Fruit fly (Drosophila melanogaster) whole organism, adult: Measurements from ENCODE around the gene Unc-76.

Source experiments
- CG11617 ChIP-seq: fragments of 200-800 bp; sonication (Bioruptor generic); optimal IDR thresholded peaks from 2 replicates; lab custom pipeline; 2017; ENCODE audit warnings: mild to moderate bottlenecking, missing biosample characterization, missing genetic modification reagents, missing genetic modification characterization
- CG12768 ChIP-seq: fragments of 200-800 bp; sonication (Bioruptor generic); optimal IDR thresholded peaks from 2 replicates; lab custom pipeline; 2017; ENCODE audit warnings: missing biosample characterization, missing genetic modification characterization, mild to moderate bottlenecking, moderate library complexity, missing genetic modification reagents
- CG14711 ChIP-seq: fragments of 200-800 bp; sonication (Bioruptor generic); optimal IDR thresholded peaks from 2 replicates; lab custom pipeline; 2018; ENCODE audit warnings: missing biosample characterization, mild to moderate bottlenecking, missing genetic modification characterization, moderate library complexity
- CG1620 ChIP-seq: fragments of 200-800 bp; sonication (Bioruptor generic); optimal IDR thresholded peaks from 2 replicates; lab custom pipeline; 2016; ENCODE audit warnings: missing biosample characterization, missing genetic modification characterization
- CG33017 ChIP-seq: fragments of 200-800 bp; sonication (Bioruptor generic); optimal IDR thresholded peaks from 2 replicates; lab custom pipeline; 2018; ENCODE audit warnings: missing biosample characterization, mild to moderate bottlenecking, missing genetic modification characterization, moderate library complexity
- CG5204 ChIP-seq: fragments of 200-800 bp; sonication (Bioruptor generic); optimal IDR thresholded peaks from 2 replicates; lab custom pipeline; 2016; ENCODE audit warnings: missing biosample characterization, missing genetic modification characterization
- CG7045 ChIP-seq: fragments of 200-800 bp; sonication (Bioruptor generic); optimal IDR thresholded peaks from 2 replicates; lab custom pipeline; 2017; ENCODE audit warnings: missing biosample characterization, mild to moderate bottlenecking, missing genetic modification characterization
- CG7101 ChIP-seq: fragments of 200-800 bp; sonication (Bioruptor generic); optimal IDR thresholded peaks from 2 replicates; lab custom pipeline; 2018; ENCODE audit warnings: missing biosample characterization, mild to moderate bottlenecking, missing genetic modification characterization, moderate library complexity
- Clk ChIP-seq: fragments of 200-800 bp; sonication (Bioruptor generic); optimal IDR thresholded peaks from 2 replicates; lab custom pipeline; 2017; ENCODE audit warnings: missing biosample characterization, missing genetic modification characterization
- Crg-1 ChIP-seq: fragments of 200-800 bp; sonication (Bioruptor generic); optimal IDR thresholded peaks from 2 replicates; lab custom pipeline; 2016; ENCODE audit warnings: missing biosample characterization, missing genetic modification characterization
- Hr96 ChIP-seq: fragments of 200-800 bp; sonication (Bioruptor generic); optimal IDR thresholded peaks from 2 replicates; lab custom pipeline; 2016; ENCODE audit warnings: missing biosample characterization, missing genetic modification characterization
- Mnt ChIP-seq: fragments of 200-800 bp; sonication (Bioruptor generic); optimal IDR thresholded peaks from 2 replicates; lab custom pipeline; 2016; ENCODE audit warnings: missing biosample characterization, mild to moderate bottlenecking, missing genetic modification characterization
- bab1 ChIP-seq: fragments of 200-800 bp; sonication (Bioruptor generic); optimal IDR thresholded peaks from 3 replicates; lab custom pipeline; 2019; ENCODE audit warnings: missing biosample characterization, mild to moderate bottlenecking, missing genetic modification characterization, moderate library complexity
- cic ChIP-seq: fragments of 200-800 bp; sonication (Bioruptor generic); optimal IDR thresholded peaks from 2 replicates; lab custom pipeline; 2017; ENCODE audit warnings: missing biosample characterization, mild to moderate bottlenecking, missing genetic modification characterization, moderate library complexity
- cnc ChIP-seq, 2 experiments: fragments of >200 bp; optimal IDR thresholded peaks; 2 replicates each; lab custom pipeline; 2017
- kay ChIP-seq: fragments of 200-800 bp; sonication (Bioruptor generic); peaks from one replicate; lab custom pipeline; 2016; ENCODE audit warnings: missing biosample characterization, missing genetic modification characterization, borderline replicate concordance
- ovo ChIP-seq: fragments of 200-800 bp; sonication (Bioruptor generic); optimal IDR thresholded peaks from 2 replicates; lab custom pipeline; 2016; ENCODE audit warnings: missing biosample characterization, missing genetic modification characterization
- pad ChIP-seq: fragments of 200-800 bp; sonication (Bioruptor generic); optimal IDR thresholded peaks from 3 replicates; lab custom pipeline; 2017; ENCODE audit warnings: missing biosample characterization, missing genetic modification characterization, mild to moderate bottlenecking, moderate library complexity, missing genetic modification reagents
- tj ChIP-seq: fragments of 200-800 bp; sonication (Bioruptor generic); optimal IDR thresholded peaks from 3 replicates; lab custom pipeline; 2017; ENCODE audit warnings: missing biosample characterization, mild to moderate bottlenecking, missing genetic modification characterization, moderate library complexity
- toe ChIP-seq: fragments of 200-800 bp; sonication (Bioruptor generic); optimal IDR thresholded peaks from 2 replicates; lab custom pipeline; 2016; ENCODE audit warnings: missing biosample characterization, missing genetic modification characterization

The Unc-76 gene

dm6 chrX:2041312-2041918 is 39.0 kb upstream of the Unc-76 start, which contains the start of gene CG4313:
CG4313 (plus strand) TSS chrX:2041868.
- TF ChIP-seq kay (GFP tag; lab: Kevin White, UChicago) (no peak), cnc (optimal IDR thresholded peaks at IDR 0.05; lab: Kevin White, UChicago) (no peak), CG5204 (GFP tag; lab: Kevin White, UChicago) (peak; percentile 74), Clk (no peak), Mnt (GFP tag; lab: Kevin White, UChicago) (peak; percentile 48), CG14711 (tag; lab: Kevin White, UChicago) (peak; percentile 95), CG33017 (tag; lab: Kevin White, UChicago) (no peak), bab1 (GFP tag; lab: Kevin White, UChicago) (peak; percentile 79), pad (GFP tag; lab: Kevin White, UChicago) (peak; percentile 58), Crg-1 (GFP tag; lab: Kevin White, UChicago) (peak; percentile 61), tj (peak; percentile 67), CG7045 (GFP tag; lab: Kevin White, UChicago) (no peak), CG7101 (tag; lab: Kevin White, UChicago) (peak; percentile 74), ovo (GFP tag; lab: Kevin White, UChicago) (peak; percentile 19), Hr96 (GFP tag; lab: Kevin White, UChicago) (peak; percentile 89), CG12768 (GFP tag; lab: Kevin White, UChicago) (peak; percentile 42), toe (GFP tag; lab: Kevin White, UChicago) (peak; percentile 69), CG11617 (GFP tag; lab: Kevin White, UChicago) (peak; percentile 77), CG1620 (GFP tag; lab: Kevin White, UChicago) (peak; percentile 77)

- TF ChIP-seq toe (GFP tag; lab: Kevin White, UChicago) (peak; percentile 27), Crg-1 (GFP tag; lab: Kevin White, UChicago) (peak; percentile 16), pad (GFP tag; lab: Kevin White, UChicago) (peak; percentile 25), Mnt (GFP tag; lab: Kevin White, UChicago) (peak; percentile 46), CG33017 (tag; lab: Kevin White, UChicago) (peak; percentile 1), CG1620 (GFP tag; lab: Kevin White, UChicago) (peak; percentile 5), CG11617 (GFP tag; lab: Kevin White, UChicago) (no peak), bab1 (GFP tag; lab: Kevin White, UChicago) (no peak), Clk (no peak), cic (peak; percentile 63), CG14711 (tag; lab: Kevin White, UChicago) (peak; percentile 53), kay (GFP tag; lab: Kevin White, UChicago) (no peak), CG5204 (GFP tag; lab: Kevin White, UChicago) (no peak), CG7101 (tag; lab: Kevin White, UChicago) (no peak), ovo (GFP tag; lab: Kevin White, UChicago) (peak; percentile 49), Hr96 (GFP tag; lab: Kevin White, UChicago) (peak; percentile 10), CG7045 (GFP tag; lab: Kevin White, UChicago) (no peak), cnc (optimal IDR thresholded peaks at IDR 0.05; lab: Kevin White, UChicago) (no peak), CG12768 (GFP tag; lab: Kevin White, UChicago) (no peak), tj (no peak)
Observed at dm6 chrX:2041981-2042847, 38.2 kb upstream of the Unc-76 start, which contains the start of the genes Actn and usp. Actn (minus strand) TSS chrX:2042311. usp (minus strand) TSS chrX:2042311.

- peak; percentile 7 for TF ChIP-seq pad (GFP tag; lab: Kevin White, UChicago)
- peak; percentile 91 for TF ChIP-seq tj
- no peak for TF ChIP-seq ovo (GFP tag; lab: Kevin White, UChicago)
- TF ChIP-seq Mnt (GFP tag; lab: Kevin White, UChicago), result peak; percentile 19
- no peak for TF ChIP-seq Crg-1 (GFP tag; lab: Kevin White, UChicago)
- TF ChIP-seq CG5204 (GFP tag; lab: Kevin White, UChicago), result no peak
- peak; percentile 76 for TF ChIP-seq cic
Observed at dm6 chrX:2043660-2044397, 36.6 kb upstream of the Unc-76 start, which contains the start of gene CG4325. CG4325 (minus strand) TSS chrX:2043818.

- TF ChIP-seq pad (GFP tag; lab: Kevin White, UChicago) (peak; percentile 19), bab1 (GFP tag; lab: Kevin White, UChicago) (no peak), toe (GFP tag; lab: Kevin White, UChicago) (no peak), kay (GFP tag; lab: Kevin White, UChicago) (peak; percentile 70), cic (peak; percentile 53), CG11617 (GFP tag; lab: Kevin White, UChicago) (no peak), Mnt (GFP tag; lab: Kevin White, UChicago) (peak; percentile 51), Clk (no peak), CG12768 (GFP tag; lab: Kevin White, UChicago) (peak; percentile 27), ovo (GFP tag; lab: Kevin White, UChicago) (no peak), CG7045 (GFP tag; lab: Kevin White, UChicago) (no peak), CG1620 (GFP tag; lab: Kevin White, UChicago) (no peak)
Observed at dm6 chrX:2048778-2049686, 31.4 kb upstream of the Unc-76 start.
